Worm (Caenorhabditis elegans) whole organism, early embryonic: ENCODE measurements around the gene sds-22.

ENCODE experiments used
- B0310.2 ChIP-seq: sonication (generic microtip); optimal IDR thresholded peaks from 2 replicates; lab custom pipeline; 2016; ENCODE audit warnings: mild to moderate bottlenecking, missing genetic modification characterization, missing compliant biosample characterization
- F13C5.2 ChIP-seq: sonication (generic microtip); optimal IDR thresholded peaks from 2 replicates; lab custom pipeline; 2017; ENCODE audit warnings: mild to moderate bottlenecking, missing genetic modification characterization, inconsistent platforms, missing compliant biosample characterization
- aly-1 ChIP-seq: sonication (generic microtip); optimal IDR thresholded peaks from 2 replicates; lab custom pipeline; 2016; ENCODE audit warnings: missing genetic modification characterization, missing compliant biosample characterization
- ama-1 ChIP-seq: fragments of 150-350 bp; optimal IDR thresholded peaks from 2 replicates; lab custom pipeline; 2014
- ceh-13 ChIP-seq: fragments of 200-800 bp; sonication (Bioruptor generic); optimal IDR thresholded peaks from 2 replicates; lab custom pipeline; 2018; ENCODE audit warnings: mild to moderate bottlenecking, missing genetic modification characterization, missing compliant biosample characterization
- ceh-36 ChIP-seq: sonication (generic microtip); optimal IDR thresholded peaks from 2 replicates; lab custom pipeline; 2016; ENCODE audit warnings: missing genetic modification characterization, inconsistent platforms, missing compliant biosample characterization
- ets-7 ChIP-seq: sonication (generic microtip); optimal IDR thresholded peaks from 2 replicates; lab custom pipeline; 2016; ENCODE audit warnings: missing genotype, missing genetic modification characterization, missing compliant biosample characterization
- flt-1 ChIP-seq: fragments of 200-800 bp; sonication (Bioruptor generic); IDR thresholded peaks from 2 replicates; pipeline ENCODE4 v1.3.6; 2022; ENCODE audit warnings: missing genetic modification characterization, missing compliant biosample characterization
- hmbx-1 ChIP-seq: sonication (generic microtip); optimal IDR thresholded peaks from 2 replicates; lab custom pipeline; 2016; ENCODE audit warnings: mild to moderate bottlenecking, missing genetic modification characterization, missing compliant biosample characterization
- hmg-4 ChIP-seq: fragments of 200-800 bp; sonication (Bioruptor generic); optimal IDR thresholded peaks from 2 replicates; lab custom pipeline; 2018; ENCODE audit warnings: mild to moderate bottlenecking, missing genetic modification characterization, missing compliant biosample characterization
- hnd-1 ChIP-seq: sonication (generic microtip); optimal IDR thresholded peaks from 2 replicates; lab custom pipeline; 2016; ENCODE audit warnings: missing genetic modification characterization, missing compliant biosample characterization
- pes-1 ChIP-seq: fragments of 200-800 bp; sonication (Bioruptor generic); IDR thresholded peaks from 2 replicates; pipeline ENCODE4 v1.3.6; 2022; ENCODE audit warnings: missing genetic modification reagents, missing genetic modification characterization, missing compliant biosample characterization
- scrt-1 ChIP-seq: fragments of 200-800 bp; sonication (Bioruptor generic); IDR thresholded peaks from 2 replicates; pipeline ENCODE4 v1.3.6; 2022; ENCODE audit warnings: missing genetic modification characterization, missing compliant biosample characterization
- sea-1 ChIP-seq: fragments of 200-800 bp; sonication (Bioruptor generic); conservative IDR thresholded peaks from 2 replicates; pipeline ENCODE4 v1.3.6; 2022; ENCODE audit warnings: missing genetic modification characterization, missing compliant biosample characterization
- tbx-11 ChIP-seq: fragments of 200-800 bp; sonication (Bioruptor generic); IDR thresholded peaks from 2 replicates; pipeline ENCODE4 v1.3.6; 2022; ENCODE audit warnings: missing genetic modification characterization, missing compliant biosample characterization
- tbx-37 ChIP-seq: fragments of 200-800 bp; sonication (Bioruptor generic); conservative IDR thresholded peaks from 2 replicates; pipeline ENCODE4 v1.3.6; 2022; ENCODE audit warnings: missing genetic modification reagents, missing genetic modification characterization, missing compliant biosample characterization
- tra-4 ChIP-seq: sonication (generic microtip); optimal IDR thresholded peaks from 2 replicates; lab custom pipeline; 2017; ENCODE audit warnings: missing genetic modification characterization, missing compliant biosample characterization

The sds-22 gene

ce11 chrII:7879266-7879718, 21.1 kb downstream of the sds-22 start, which contains the start of the genes vha-4 and T01H3.5:
Gene vha-4 (minus strand): TSS chrII:7879316.
Gene T01H3.5 (plus strand): TSS chrII:7879616.
- TF ChIP-seq B0310.2 (tag; lab: Kevin White, UChicago) = no peak
- TF ChIP-seq hmg-4 = no peak
- no peak for TF ChIP-seq tbx-11 (GFP tag; lab: Robert Waterston, UW)
- no peak for TF ChIP-seq hnd-1 (tag; lab: Kevin White, UChicago)
- no peak for TF ChIP-seq F13C5.2 (tag; lab: Kevin White, UChicago)
- no peak for TF ChIP-seq tra-4 (tag; lab: Kevin White, UChicago)
- no peak for TF ChIP-seq sea-1
- TF ChIP-seq ama-1 (lab: Kevin White, UChicago) = no peak
- no peak for TF ChIP-seq ets-7
- TF ChIP-seq tbx-37 (GFP tag; lab: Robert Waterston, UW) = no peak
- no peak for TF ChIP-seq pes-1
- no peak for TF ChIP-seq hmbx-1 (tag; lab: Kevin White, UChicago)
- TF ChIP-seq ceh-13 (GFP tag; lab: Kevin White, UChicago) = no peak
- no peak for TF ChIP-seq flt-1 (GFP tag; lab: Robert Waterston, UW)
- no peak for TF ChIP-seq aly-1
- TF ChIP-seq scrt-1 (GFP tag; lab: Robert Waterston, UW) = no peak

- TF ChIP-seq hmg-4 = no peak
- no peak for TF ChIP-seq flt-1 (GFP tag; lab: Robert Waterston, UW)
- no peak for TF ChIP-seq tbx-11 (GFP tag; lab: Robert Waterston, UW)
- TF ChIP-seq ets-7 = no peak
- TF ChIP-seq ceh-13 (GFP tag; lab: Kevin White, UChicago) = no peak
Measured at ce11 chrII:7880373-7880862, 22.2 kb downstream of the sds-22 start, which contains the start of gene perm-1. Gene perm-1 (plus strand): TSS chrII:7880812.

DNA sequence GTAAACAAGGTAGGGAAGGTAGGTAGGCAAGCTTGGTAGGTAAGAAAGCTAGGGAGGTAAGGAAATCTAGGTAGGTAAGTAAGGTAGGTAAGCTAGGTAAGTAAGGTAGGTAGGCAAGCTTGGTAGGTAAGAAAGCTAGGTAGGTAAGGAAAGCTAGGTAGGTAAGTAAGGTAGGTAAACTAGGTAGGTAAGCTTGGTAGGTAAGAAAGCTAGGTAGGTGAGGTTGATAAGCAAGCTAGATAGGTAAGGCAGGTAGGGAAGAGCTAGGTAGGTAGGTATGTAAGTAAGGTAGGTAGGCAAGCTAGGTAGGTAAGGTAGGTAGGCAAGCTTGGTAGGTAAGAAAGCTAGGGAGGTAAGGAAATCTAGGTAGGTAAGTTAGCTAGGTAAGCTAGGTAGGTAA, 25.0 kb downstream of the sds-22 start:
- TF ChIP-seq tbx-11 (GFP tag; lab: Robert Waterston, UW) (peak; percentile 64), sea-1 (0 out of 2 replicates have a peak, but pooled peaks have one; percentile 43)

DNA sequence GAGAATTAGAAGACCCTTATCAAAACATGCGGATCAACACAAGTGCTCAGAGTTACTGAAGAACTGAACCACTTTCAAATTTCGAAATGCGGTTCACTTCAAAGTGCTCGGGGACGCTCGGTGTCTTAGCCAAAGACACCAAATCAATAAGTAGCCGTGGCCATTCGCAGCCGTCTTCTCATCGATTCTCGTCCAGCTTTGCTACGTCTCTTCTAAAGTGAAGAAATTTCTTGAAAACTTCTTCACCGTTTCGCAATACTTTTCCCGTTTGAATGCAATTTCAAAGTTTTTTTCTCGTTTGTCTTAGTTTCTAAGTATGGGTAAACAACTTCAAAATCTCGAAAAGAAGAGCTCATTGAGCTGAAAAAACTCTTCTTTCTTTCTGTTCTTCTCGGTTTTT, 26.7 kb downstream of the sds-22 start:
- TF ChIP-seq hmbx-1 (tag; lab: Kevin White, UChicago) (no peak), aly-1 (no peak), pes-1 (no peak), sea-1 (no peak), ceh-13 (GFP tag; lab: Kevin White, UChicago) (no peak), tbx-11 (GFP tag; lab: Robert Waterston, UW) (no peak)

- TF ChIP-seq B0310.2 (tag; lab: Kevin White, UChicago) (no peak), ama-1 (lab: Kevin White, UChicago) (no peak), aly-1 (no peak), scrt-1 (GFP tag; lab: Robert Waterston, UW) (no peak)
Measured at ce11 chrII:7887295-7887694, 29.1 kb downstream of the sds-22 start.

- TF ChIP-seq tbx-37 (GFP tag; lab: Robert Waterston, UW) (no peak), scrt-1 (GFP tag; lab: Robert Waterston, UW) (no peak), ets-7 (no peak), tbx-11 (GFP tag; lab: Robert Waterston, UW) (no peak), hmbx-1 (tag; lab: Kevin White, UChicago) (no peak), ama-1 (lab: Kevin White, UChicago) (no peak), hnd-1 (tag; lab: Kevin White, UChicago) (no peak), aly-1 (no peak), F13C5.2 (tag; lab: Kevin White, UChicago) (no peak), ceh-36 (tag; lab: Kevin White, UChicago) (no peak), B0310.2 (tag; lab: Kevin White, UChicago) (no peak), ceh-13 (GFP tag; lab: Kevin White, UChicago) (no peak), hmg-4 (no peak), flt-1 (GFP tag; lab: Robert Waterston, UW) (no peak), tra-4 (tag; lab: Kevin White, UChicago) (no peak), pes-1 (no peak), sea-1 (no peak)
Measured at ce11 chrII:7888759-7889158, 30.6 kb downstream of the sds-22 start.

ce11 chrII:7889321-7889720, 31.1 kb downstream of the sds-22 start:
- TF ChIP-seq sea-1 (no peak), tbx-37 (GFP tag; lab: Robert Waterston, UW) (no peak)

- TF ChIP-seq B0310.2 (tag; lab: Kevin White, UChicago) (no peak), F13C5.2 (tag; lab: Kevin White, UChicago) (no peak), hnd-1 (tag; lab: Kevin White, UChicago) (no peak), sea-1 (no peak), ceh-13 (GFP tag; lab: Kevin White, UChicago) (no peak), flt-1 (GFP tag; lab: Robert Waterston, UW) (no peak), ceh-36 (tag; lab: Kevin White, UChicago) (no peak), tbx-11 (GFP tag; lab: Robert Waterston, UW) (no peak), pes-1 (no peak), tra-4 (tag; lab: Kevin White, UChicago) (no peak), tbx-37 (GFP tag; lab: Robert Waterston, UW) (no peak), hmg-4 (no peak)
Measured at ce11 chrII:7891869-7892615, 33.8 kb downstream of the sds-22 start.
